Worm (Caenorhabditis elegans): ENCODE measurements around the gene nlp-27.

- TF ChIP-seq fos-1 (tag; optimal IDR thresholded peaks at IDR 0.05) (peak; percentile 7), mab-5 (tag; optimal IDR thresholded peaks at IDR 0.05) (no peak), lin-39 (tag; optimal IDR thresholded peaks at IDR 0.05) (no peak), R02D3.7 (tag; optimal IDR thresholded peaks at IDR 0.05) (no peak)
Measured at ce11 chrV:4029627-4030026, 40.4 kb downstream of the nlp-27 start.
